Worm (Caenorhabditis elegans): Measurements from ENCODE around the gene daf-5.

- TF ChIP-seq nhr-28 (tag; optimal IDR thresholded peaks at IDR 0.05) (no peak), aly-2 (tag; optimal IDR thresholded peaks at IDR 0.05) (no peak)
Measured at ce11 chrII:14053141-14053540, 1.0 kb upstream of the daf-5 start.
